Worm (Caenorhabditis elegans): ENCODE results near the gene arrd-24.

The arrd-24 gene

DNA sequence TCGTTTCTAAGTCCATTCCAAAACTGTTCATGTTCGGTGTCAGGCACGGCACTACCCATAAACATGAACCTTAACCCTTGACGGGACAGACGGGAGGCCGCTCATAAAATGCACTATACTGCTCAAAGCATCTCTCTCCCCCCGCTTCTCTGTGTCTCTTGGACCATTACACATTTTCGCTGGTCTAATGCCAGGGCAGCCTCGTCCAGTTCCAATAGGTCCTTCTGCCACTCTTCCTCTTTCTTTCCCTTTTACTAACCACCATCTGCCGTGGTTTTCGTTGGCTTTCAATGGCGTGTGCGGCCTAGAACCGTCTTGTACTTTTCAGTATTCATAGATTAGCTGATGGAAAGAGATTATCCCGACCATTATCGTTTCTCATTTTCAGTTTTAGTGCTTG is 32.1 kb downstream of the arrd-24 start:
- TF ChIP-seq nhr-129 (tag; optimal IDR thresholded peaks at IDR 0.05) (peak; percentile 0), unc-62 (GFP tag; optimal IDR thresholded peaks at IDR 0.05) (no peak), ztf-1 (GFP tag; conservative IDR thresholded peaks at IDR 0.05) (no peak), mab-5 (tag; optimal IDR thresholded peaks at IDR 0.05) (no peak)

DNA sequence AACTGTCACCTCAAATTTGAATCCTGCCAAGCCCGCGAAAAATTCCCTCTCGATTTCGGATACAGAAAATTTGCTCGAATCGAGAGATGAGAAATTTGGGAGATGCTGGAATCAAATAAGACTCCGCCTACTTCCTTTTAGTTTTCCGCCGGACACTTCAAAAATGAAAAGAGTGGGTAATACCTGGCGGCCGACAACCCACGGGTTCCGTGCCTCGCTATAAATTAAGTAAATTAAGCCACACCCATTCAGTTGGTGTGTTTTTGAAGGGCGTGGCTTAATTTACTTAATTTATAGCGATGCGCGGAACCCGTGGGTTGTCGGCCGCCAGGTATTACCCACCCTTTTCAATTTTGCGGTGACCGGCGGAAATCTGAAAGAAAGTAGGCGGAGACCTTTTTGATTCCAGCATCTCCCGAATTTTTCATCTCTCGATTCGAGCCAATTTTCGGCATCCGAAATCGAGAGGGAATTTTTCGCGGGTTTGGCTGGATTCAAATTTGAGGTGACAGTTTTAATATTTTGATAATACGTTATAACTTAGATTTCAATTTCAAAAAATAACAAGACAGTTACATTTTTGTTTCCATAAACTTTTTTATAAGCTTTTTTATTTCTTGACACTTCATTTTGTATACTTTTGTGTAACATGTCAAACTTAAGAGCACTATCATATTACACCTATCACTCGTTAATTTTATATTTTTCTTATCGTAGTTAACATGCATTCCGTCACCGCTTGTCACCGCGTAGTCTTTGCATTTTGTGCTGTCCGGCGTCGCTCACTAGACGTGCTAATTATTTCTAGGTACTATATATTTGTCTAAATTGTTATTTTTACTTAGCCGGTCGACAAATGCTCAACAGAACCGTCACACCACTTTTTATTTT is 33.4 kb downstream of the arrd-24 start:
- TF ChIP-seq fos-1 (tag; optimal IDR thresholded peaks at IDR 0.05) (peak; percentile 81), blmp-1 (tag; optimal IDR thresholded peaks at IDR 0.05; ENCODE audit: insufficient read depth) (no peak), ceh-82 (tag; optimal IDR thresholded peaks at IDR 0.05) (no peak)

DNA sequence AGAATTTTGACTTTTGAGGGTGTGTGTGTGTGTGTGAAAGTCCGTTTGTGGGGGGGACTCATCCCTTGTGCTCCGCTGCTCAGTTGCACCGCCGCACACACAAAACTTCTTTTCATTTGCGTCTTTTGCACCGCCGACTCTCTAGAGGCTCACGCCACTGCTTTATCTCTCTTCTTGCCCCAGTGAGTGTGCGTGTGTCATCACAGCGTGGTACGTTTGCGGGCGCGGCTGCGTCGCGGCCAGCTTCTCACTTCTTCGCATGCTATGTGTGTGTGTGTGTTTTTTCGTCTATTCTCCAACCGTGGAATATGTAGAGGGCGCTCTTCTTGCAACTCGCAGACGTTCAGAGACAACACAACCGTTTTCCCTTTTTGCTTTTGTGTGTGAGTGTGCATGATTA is 34.8 kb downstream of the arrd-24 start:
- TF ChIP-seq mab-5 (tag; optimal IDR thresholded peaks at IDR 0.05) (no peak), nhr-12 (tag; optimal IDR thresholded peaks at IDR 0.05) (no peak), blmp-1 (tag; optimal IDR thresholded peaks at IDR 0.05; ENCODE audit: insufficient read depth) (no peak), nhr-25 (tag; optimal IDR thresholded peaks at IDR 0.05) (no peak), snpc-4 (tag; optimal IDR thresholded peaks at IDR 0.05) (peak; percentile 93), mbf-1 (tag; optimal IDR thresholded peaks at IDR 0.05) (no peak), elt-1 (tag; optimal IDR thresholded peaks at IDR 0.05) (no peak), unc-62 (GFP tag; optimal IDR thresholded peaks at IDR 0.05) (no peak), unc-39 (tag; optimal IDR thresholded peaks at IDR 0.05) (no peak), nhr-6 (tag; optimal IDR thresholded peaks at IDR 0.05) (no peak), dmd-4 (tag; optimal IDR thresholded peaks at IDR 0.05) (no peak), lsy-2 (tag; optimal IDR thresholded peaks at IDR 0.05) (peak in 1 of 2 experiments; percentile 58), aly-2 (tag; optimal IDR thresholded peaks at IDR 0.05) (no peak), R02D3.7 (tag; optimal IDR thresholded peaks at IDR 0.05) (no peak), crh-2 (tag; optimal IDR thresholded peaks at IDR 0.05) (peak; percentile 57), nhr-10 (tag; optimal IDR thresholded peaks at IDR 0.05) (no peak), lin-11 (tag; optimal IDR thresholded peaks at IDR 0.05) (peak; percentile 77), F13H6.1 (tag; optimal IDR thresholded peaks at IDR 0.05) (peak; percentile 58), nhr-129 (tag; optimal IDR thresholded peaks at IDR 0.05) (peak; percentile 74), alr-1 (tag; optimal IDR thresholded peaks at IDR 0.05) (no peak), ZK546.5 (tag; optimal IDR thresholded peaks at IDR 0.05) (no peak), C34F6.9 (tag; optimal IDR thresholded peaks at IDR 0.05) (peak; percentile 65), egl-27 (tag; optimal IDR thresholded peaks at IDR 0.05) (no peak), sma-3 (GFP tag; optimal IDR thresholded peaks at IDR 0.05) (no peak), nhr-77 (tag; optimal IDR thresholded peaks at IDR 0.05) (no peak), nhr-237 (tag; optimal IDR thresholded peaks at IDR 0.05) (no peak), elt-3 (tag; optimal IDR thresholded peaks at IDR 0.05) (no peak), peb-1 (tag; optimal IDR thresholded peaks at IDR 0.05) (no peak), sma-9 (GFP tag; optimal IDR thresholded peaks at IDR 0.05) (peak; percentile 73), sma-9 (tag; optimal IDR thresholded peaks at IDR 0.05) (no peak), fos-1 (tag; optimal IDR thresholded peaks at IDR 0.05) (peak; percentile 71), unc-55 (GFP tag; optimal IDR thresholded peaks at IDR 0.05) (peak; percentile 65), nhr-23 (tag; optimal IDR thresholded peaks at IDR 0.05) (no peak), sem-4 (tag; optimal IDR thresholded peaks at IDR 0.05) (peak; percentile 23), zag-1 (tag; optimal IDR thresholded peaks at IDR 0.05) (peak; percentile 75), ceh-82 (tag; optimal IDR thresholded peaks at IDR 0.05) (no peak), ceh-16 (tag; optimal IDR thresholded peaks at IDR 0.05) (peak; percentile 3), mdl-1 (tag; optimal IDR thresholded peaks at IDR 0.05) (peak; percentile 66 to 80), skn-1 (tag; optimal IDR thresholded peaks at IDR 0.05) (no peak), lin-39 (tag; optimal IDR thresholded peaks at IDR 0.05) (no peak), ztf-1 (GFP tag; conservative IDR thresholded peaks at IDR 0.05) (no peak), gmeb-1 (tag; optimal IDR thresholded peaks at IDR 0.05) (no peak), nhr-21 (tag; optimal IDR thresholded peaks at IDR 0.05) (no peak), lin-13 (GFP tag; optimal IDR thresholded peaks at IDR 0.05) (peak; percentile 70), ztf-4 (tag; optimal IDR thresholded peaks at IDR 0.05) (no peak), Y55F3AM.14 (GFP tag; optimal IDR thresholded peaks at IDR 0.05) (peak; percentile 33), nhr-11 (tag; optimal IDR thresholded peaks at IDR 0.05) (no peak), ama-1 (optimal IDR thresholded peaks at IDR 0.05) (no peak)

Data from whole organism, L2 larva.